Fruit fly (Drosophila melanogaster) whole organism, embryonic: ENCODE results near the gene CG31473.

Source experiments
- Ada2b ChIP-seq: fragments of 200-800 bp; sonication (Bioruptor generic); IDR thresholded peaks from 2 replicates; pipeline ENCODE4 v1.3.6; 2022; ENCODE audit warnings: missing biosample characterization, missing genetic modification characterization
- Awh ChIP-seq: fragments of 200-800 bp; sonication (Bioruptor generic); IDR thresholded peaks from 2 replicates; pipeline ENCODE4, ENCODE4 v1.3.6; 2022; ENCODE audit warnings: missing biosample characterization, missing genetic modification characterization
- CG10267 ChIP-seq: fragments of 200-800 bp; sonication (Bioruptor generic); optimal IDR thresholded peaks from 2 replicates; lab custom pipeline; 2018; ENCODE audit warnings: missing biosample characterization, mild to moderate bottlenecking, missing genetic modification characterization, moderate library complexity
- CG10959 ChIP-seq: fragments of 200-800 bp; sonication (Bioruptor generic); IDR thresholded peaks from 2 replicates; pipeline ENCODE4 v1.3.6; 2022; ENCODE audit warnings: missing biosample characterization, missing genetic modification characterization
- CG11085 ChIP-seq: fragments of 200-800 bp; sonication (Bioruptor generic); IDR thresholded peaks from 2 replicates; pipeline ENCODE4 v1.3.6; 2022; ENCODE audit warnings: missing biosample characterization, missing genetic modification characterization
- CG11456 ChIP-seq: fragments of 200-800 bp; sonication (Bioruptor generic); IDR thresholded peaks from 3 replicates; pipeline ENCODE4 v1.3.6; 2022; ENCODE audit warnings: missing biosample characterization, missing genetic modification characterization
- CG15696 ChIP-seq: fragments of 200-800 bp; sonication (Bioruptor generic); optimal IDR thresholded peaks from 2 replicates; lab custom pipeline; 2019; ENCODE audit warnings: missing biosample characterization, mild to moderate bottlenecking, missing genetic modification characterization, moderate library complexity
- CG17359 ChIP-seq: fragments of 200-800 bp; sonication (Bioruptor generic); optimal IDR thresholded peaks from 3 replicates; lab custom pipeline; 2018; ENCODE audit warnings: missing biosample characterization, mild to moderate bottlenecking, missing genetic modification characterization, moderate library complexity
- CG17612 ChIP-seq: fragments of 200-800 bp; sonication (Bioruptor generic); IDR thresholded peaks from 2 replicates; pipeline ENCODE4 v1.3.6; 2022; ENCODE audit warnings: missing biosample characterization, missing genetic modification characterization
- CG17912 ChIP-seq: fragments of 200-800 bp; sonication (Bioruptor generic); optimal IDR thresholded peaks from 2 replicates; lab custom pipeline; 2018; ENCODE audit warnings: missing biosample characterization, mild to moderate bottlenecking, missing genetic modification characterization
- CG31365 ChIP-seq: fragments of 200-800 bp; sonication (Bioruptor generic); optimal IDR thresholded peaks from 2 replicates; lab custom pipeline; 2018; ENCODE audit warnings: missing biosample characterization, mild to moderate bottlenecking, missing genetic modification characterization
- CG3995 ChIP-seq: fragments of 200-800 bp; sonication (Bioruptor generic); optimal IDR thresholded peaks from 3 replicates; lab custom pipeline; 2016; ENCODE audit warnings: missing biosample characterization, missing genetic modification characterization
- CG4617 ChIP-seq: fragments of 200-800 bp; sonication (Bioruptor generic); optimal IDR thresholded peaks from 3 replicates; lab custom pipeline; 2016; ENCODE audit warnings: missing biosample characterization, missing genetic modification characterization, borderline replicate concordance
- CG4820 ChIP-seq: fragments of 200-800 bp; sonication (Bioruptor generic); optimal IDR thresholded peaks from 3 replicates; lab custom pipeline; 2016; ENCODE audit warnings: missing biosample characterization, missing genetic modification characterization
- CG4854 ChIP-seq: fragments of 200-800 bp; sonication (Bioruptor generic); optimal IDR thresholded peaks from 2 replicates; lab custom pipeline; 2016; ENCODE audit warnings: missing biosample characterization, missing genetic modification characterization, inconsistent platforms
- CG5953 ChIP-seq: fragments of 200-800 bp; sonication (Bioruptor generic); IDR thresholded peaks from 2 replicates; pipeline ENCODE4 v1.3.6; 2022; ENCODE audit warnings: missing biosample characterization, missing genetic modification characterization
- CG6854 ChIP-seq: fragments of 200-800 bp; sonication (Bioruptor generic); optimal IDR thresholded peaks from 3 replicates; lab custom pipeline; 2017; ENCODE audit warnings: missing biosample characterization, mild to moderate bottlenecking, missing genetic modification characterization
- CG7357 ChIP-seq: fragments of 200-800 bp; sonication (Bioruptor generic); IDR thresholded peaks from 3 replicates; pipeline ENCODE4 v1.3.6; 2022; ENCODE audit warnings: missing biosample characterization, missing genetic modification characterization
- ERR ChIP-seq: fragments of 200-800 bp; sonication (Bioruptor generic); optimal IDR thresholded peaks from 2 replicates; lab custom pipeline; 2016; ENCODE audit warnings: missing biosample characterization, missing genetic modification characterization
- HLH3B ChIP-seq: fragments of 200-800 bp; sonication (Bioruptor generic); IDR thresholded peaks from 2 replicates; pipeline ENCODE4 v1.3.6; 2022; ENCODE audit warnings: missing biosample characterization, missing genetic modification characterization
- Mrtf ChIP-seq: fragments of 200-800 bp; sonication (Bioruptor generic); IDR thresholded peaks from 3 replicates; pipeline ENCODE4 v1.3.6; 2022; ENCODE audit warnings: missing biosample characterization, missing genetic modification characterization
- Nf-YB ChIP-seq: fragments of 200-800 bp; sonication (Bioruptor generic); optimal IDR thresholded peaks from 3 replicates; lab custom pipeline; 2019; ENCODE audit warnings: missing biosample characterization, mild to moderate bottlenecking, missing genetic modification characterization, moderate library complexity
- Pdp1 ChIP-seq, 2 experiments: fragments of 200-800 bp; sonication (Bioruptor generic); optimal IDR thresholded peaks; 3 replicates each; lab custom pipeline; 2016; ENCODE audit warnings: missing biosample characterization in 2 of 2, missing genetic modification characterization in 2 of 2, mild to moderate bottlenecking in 1 of 2, moderate library complexity in 1 of 2
- Ptx1 ChIP-seq: fragments of 200-800 bp; sonication (Bioruptor generic); IDR thresholded peaks from 2 replicates; pipeline ENCODE4 v1.3.6; 2022; ENCODE audit warnings: missing biosample characterization, missing genetic modification characterization
- Six4 ChIP-seq: fragments of 200-800 bp; sonication (Bioruptor generic); optimal IDR thresholded peaks from 2 replicates; lab custom pipeline; 2016; ENCODE audit warnings: missing biosample characterization, missing genetic modification characterization
- Sox102F ChIP-seq: fragments of 200-800 bp; sonication (Bioruptor generic); optimal IDR thresholded peaks from 2 replicates; lab custom pipeline; 2018; ENCODE audit warnings: missing biosample characterization, mild to moderate bottlenecking, missing genetic modification characterization, moderate library complexity
- ase ChIP-seq: fragments of 200-800 bp; sonication (Bioruptor generic); IDR thresholded peaks from 3 replicates; pipeline ENCODE4 v1.3.6; 2022; ENCODE audit warnings: missing biosample characterization, missing genetic modification characterization
- ato ChIP-seq: fragments of 200-800 bp; sonication (Bioruptor generic); IDR thresholded peaks from 2 replicates; pipeline ENCODE4 v1.3.6; 2022; ENCODE audit warnings: missing biosample characterization, missing genetic modification characterization; ENCODE audit not compliant: partially characterized antibody
- bbx ChIP-seq: fragments of 200-800 bp; sonication (Bioruptor generic); IDR thresholded peaks from 2 replicates; pipeline ENCODE4 v1.3.6; 2022; ENCODE audit warnings: missing biosample characterization, missing genetic modification characterization; ENCODE audit not compliant: partially characterized antibody
- cato ChIP-seq: fragments of 200-800 bp; sonication (Bioruptor generic); optimal IDR thresholded peaks from 2 replicates; lab custom pipeline; 2016; ENCODE audit warnings: missing biosample characterization, missing genetic modification characterization, borderline replicate concordance
- danr ChIP-seq: fragments of 200-800 bp; sonication (Bioruptor generic); IDR thresholded peaks from 2 replicates; pipeline ENCODE4 v1.3.6; 2022; ENCODE audit warnings: missing biosample characterization, missing genetic modification characterization
- dmrt99B ChIP-seq: fragments of 200-800 bp; sonication (Bioruptor generic); optimal IDR thresholded peaks from 2 replicates; lab custom pipeline; 2018; ENCODE audit warnings: missing biosample characterization, mild to moderate bottlenecking, missing genetic modification characterization, moderate library complexity
- fd96Cb ChIP-seq: fragments of 200-800 bp; sonication (Bioruptor generic); optimal IDR thresholded peaks from 2 replicates; lab custom pipeline; 2018; ENCODE audit warnings: missing biosample characterization, mild to moderate bottlenecking, missing genetic modification characterization, moderate library complexity
- gem ChIP-seq: fragments of 200-800 bp; sonication (Bioruptor generic); optimal IDR thresholded peaks from 2 replicates; lab custom pipeline; 2019; ENCODE audit warnings: missing biosample characterization, mild to moderate bottlenecking, missing genetic modification characterization, moderate library complexity
- grau ChIP-seq: fragments of 200-800 bp; optimal IDR thresholded peaks from 3 replicates; lab custom pipeline; 2019; ENCODE audit warnings: missing biosample characterization, mild to moderate bottlenecking, missing genetic modification characterization, moderate library complexity
- gsb ChIP-seq: fragments of 200-800 bp; sonication (Bioruptor generic); IDR thresholded peaks from 2 replicates; pipeline ENCODE4 v1.3.6; 2022; ENCODE audit warnings: missing biosample characterization, missing genetic modification characterization
- h ChIP-seq: fragments of >200 bp; optimal IDR thresholded peaks from 2 replicates; lab custom pipeline; 2017
- hbn ChIP-seq: fragments of 200-800 bp; sonication (Bioruptor generic); IDR thresholded peaks from 2 replicates; pipeline ENCODE4 v1.3.6; 2022; ENCODE audit warnings: missing biosample characterization, missing genetic modification characterization; ENCODE audit not compliant: partially characterized antibody
- lbe ChIP-seq: fragments of 200-800 bp; sonication (Bioruptor generic); optimal IDR thresholded peaks from 2 replicates; lab custom pipeline; 2016; ENCODE audit warnings: missing biosample characterization, mild to moderate bottlenecking, missing genetic modification characterization
- nerfin-1 ChIP-seq: fragments of 200-800 bp; sonication (Bioruptor generic); optimal IDR thresholded peaks from 3 replicates; lab custom pipeline; 2019; ENCODE audit warnings: missing biosample characterization, mild to moderate bottlenecking, missing genetic modification characterization, moderate library complexity
- oc ChIP-seq: fragments of 200-800 bp; sonication (Bioruptor generic); optimal IDR thresholded peaks from 2 replicates; lab custom pipeline; 2018; ENCODE audit warnings: missing biosample characterization, mild to moderate bottlenecking, missing genetic modification characterization, moderate library complexity
- pzg ChIP-seq: fragments of 200-800 bp; sonication (Bioruptor generic); optimal IDR thresholded peaks from 3 replicates; lab custom pipeline; 2018; ENCODE audit warnings: missing biosample characterization, mild to moderate bottlenecking, missing genetic modification characterization, moderate library complexity
- rib ChIP-seq: fragments of 200-800 bp; sonication (Bioruptor generic); IDR thresholded peaks from 2 replicates; pipeline ENCODE4 v1.3.6; 2022; ENCODE audit warnings: missing biosample characterization, missing genetic modification characterization
- ro ChIP-seq: fragments of 200-800 bp; sonication (Bioruptor generic); IDR thresholded peaks from 2 replicates; pipeline ENCODE4 v1.3.6; 2022; ENCODE audit warnings: missing biosample characterization, missing genetic modification characterization
- row ChIP-seq: fragments of 200-800 bp; sonication (Bioruptor generic); IDR thresholded peaks from 3 replicates; pipeline ENCODE4 v1.3.6; 2022; ENCODE audit warnings: missing biosample characterization, missing genetic modification characterization
- salm ChIP-seq: fragments of 200-800 bp; sonication (Bioruptor generic); optimal IDR thresholded peaks from 2 replicates; lab custom pipeline; 2018; ENCODE audit warnings: missing biosample characterization, mild to moderate bottlenecking, missing genetic modification characterization
- tna ChIP-seq: fragments of 200-800 bp; sonication (Bioruptor generic); IDR thresholded peaks from 2 replicates; pipeline ENCODE4 v1.3.6; 2022; ENCODE audit warnings: missing biosample characterization, missing genetic modification characterization; ENCODE audit not compliant: partially characterized antibody
- unc-4 ChIP-seq: fragments of 200-800 bp; sonication (Bioruptor generic); IDR thresholded peaks from 2 replicates; pipeline ENCODE4 v1.3.6; 2022; ENCODE audit warnings: missing biosample characterization, missing genetic modification characterization; ENCODE audit not compliant: partially characterized antibody

The CG31473 gene

DNA sequence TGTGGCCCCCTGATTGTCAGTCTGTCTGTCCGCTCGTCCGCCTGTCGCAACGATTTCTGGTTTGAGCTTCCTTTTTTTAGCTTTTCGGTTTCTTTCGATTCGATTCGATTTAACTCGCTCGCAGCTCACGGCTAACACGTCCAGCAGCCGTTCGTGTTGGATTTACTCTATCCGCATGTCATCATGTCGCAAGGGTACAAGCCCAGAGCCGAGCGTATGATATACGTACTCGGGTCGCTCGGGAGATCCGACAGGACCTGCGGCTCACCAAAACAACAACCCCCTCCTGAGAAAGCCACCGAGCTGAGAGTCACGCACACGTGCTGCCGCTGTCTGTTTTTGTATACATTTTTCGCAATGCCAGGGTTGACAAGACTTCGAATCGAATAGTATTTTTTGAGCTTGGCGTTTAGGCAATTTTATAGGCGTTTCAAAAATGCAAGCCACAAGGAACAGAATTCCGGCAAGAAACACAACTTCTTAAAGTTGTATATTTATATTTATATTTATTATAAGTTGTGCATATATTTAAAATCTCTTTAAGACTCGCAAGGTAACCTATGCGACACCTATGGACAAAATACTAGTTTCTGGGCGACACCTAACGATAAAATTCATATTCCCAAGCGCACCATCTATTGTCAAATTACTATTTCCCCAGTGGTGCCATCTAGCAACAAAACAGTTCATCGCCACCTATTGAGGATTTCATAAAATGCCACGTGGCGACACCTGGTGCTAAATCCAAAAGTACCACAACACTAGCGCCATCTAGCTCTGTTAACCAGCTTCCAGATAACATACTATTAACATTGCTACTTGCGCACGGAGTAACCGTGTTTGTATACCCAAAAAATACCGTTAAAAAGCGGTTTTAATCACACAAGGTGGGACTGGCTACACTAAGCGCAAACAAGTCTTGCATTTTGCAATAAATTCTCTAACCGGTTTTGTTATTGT is 1.7 kb upstream of the CG31473 start, which contains the start of the genes CG2993 and sgll (continued):
- TF ChIP-seq rib (GFP tag; lab: Robert Waterston, UW) (no peak; the same call in 1 of the 2 replicates), unc-4 (GFP tag; lab: Robert Waterston, UW) (0 out of 2 replicates have a peak, but pooled peaks have one; percentile 15), CG11085 (GFP tag; lab: Robert Waterston, UW) (peak; percentile 94), CG10267 (peak; percentile 78), CG17912 (GFP tag; lab: Kevin White, UChicago) (peak; percentile 97), CG31365 (tag; lab: Kevin White, UChicago) (peak; percentile 75), CG4820 (peak; percentile 95), CG7357 (GFP tag; lab: Robert Waterston, UW) (peak; percentile 80), Awh (GFP tag; lab: Robert Waterston, UW) (peak; percentile 92), lbe (GFP tag; lab: Kevin White, UChicago) (peak; percentile 42), h (lab: Kevin White, UChicago) (no peak), CG17359 (tag; lab: Kevin White, UChicago) (peak; percentile 92), Mrtf (GFP tag; lab: Robert Waterston, UW) (peak; percentile 96), CG6854 (peak; percentile 38), ERR (peak; percentile 80), CG17612 (GFP tag; lab: Robert Waterston, UW) (peak; percentile 84), bbx (GFP tag; lab: Robert Waterston, UW) (peak; percentile 27; the same call in 1 of the 2 replicates), cato (GFP tag; lab: Kevin White, UChicago) (peak; percentile 84), Ptx1 (peak; percentile 96), fd96Cb (tag; lab: Kevin White, UChicago) (peak; percentile 85), ase (GFP tag; lab: Robert Waterston, UW) (peak; percentile 93), HLH3B (GFP tag; lab: Robert Waterston, UW) (peak; percentile 90), gsb (peak; percentile 84), gem (tag; lab: Kevin White, UChicago) (peak; percentile 89), CG4617 (GFP tag; lab: Kevin White, UChicago) (peak; percentile 86), CG11456 (peak; percentile 100), row (peak; percentile 64), pzg (GFP tag; lab: Kevin White, UChicago) (peak; percentile 84), CG3995 (GFP tag; lab: Kevin White, UChicago) (peak; percentile 25), ro (peak; percentile 89), nerfin-1 (peak; percentile 37), salm (tag; lab: Kevin White, UChicago) (no peak), Six4 (GFP tag; lab: Kevin White, UChicago) (peak; percentile 87), ato (GFP tag; lab: Robert Waterston, UW) (no peak; the same call in 1 of the 2 replicates), grau (tag; lab: Kevin White, UChicago) (peak; percentile 87), Sox102F (GFP tag; lab: Kevin White, UChicago) (peak; percentile 94), Ada2b (GFP tag; lab: Robert Waterston, UW) (peak; percentile 75), oc (tag; lab: Kevin White, UChicago) (peak; percentile 39), hbn (GFP tag; lab: Robert Waterston, UW) (no peak; the same call in 1 of the 2 replicates), dmrt99B (tag; lab: Kevin White, UChicago) (peak; percentile 79), tna (GFP tag; lab: Robert Waterston, UW) (no peak), Nf-YB (no peak), CG10959 (GFP tag; lab: Robert Waterston, UW) (peak; percentile 96), CG4854 (GFP tag; lab: Kevin White, UChicago) (peak; percentile 85), CG5953 (GFP tag; lab: Robert Waterston, UW) (peak; percentile 87), danr (peak; percentile 71), CG15696 (tag; lab: Kevin White, UChicago) (peak; percentile 97), Pdp1 (GFP tag; optimal IDR thresholded peaks at IDR 0.05; lab: Kevin White, UChicago) (peak; percentile 92)
